Worm (Caenorhabditis elegans) whole organism, L1 larva: ENCODE data around the gene srp-6.

Experiments
- C04F5.9 ChIP-seq: sonication (generic microtip); optimal IDR thresholded peaks from 2 replicates; lab custom pipeline; 2016; ENCODE audit warnings: missing genetic modification characterization, missing compliant biosample characterization
- F16B12.6 ChIP-seq: fragments of 150-350 bp; optimal IDR thresholded peaks from 2 replicates; lab custom pipeline; 2014; ENCODE audit warnings: missing biosample characterization, missing genetic modification characterization
- Y116A8C.19 ChIP-seq: sonication (generic microtip); optimal IDR thresholded peaks from 2 replicates; lab custom pipeline; 2016; ENCODE audit warnings: missing compliant biosample characterization, missing genetic modification characterization, borderline replicate concordance
- aha-1 ChIP-seq: fragments of 150-350 bp; optimal IDR thresholded peaks from 2 replicates; lab custom pipeline; 2014; ENCODE audit warnings: missing biosample characterization, missing genetic modification characterization
- alr-1 ChIP-seq: fragments of 200-800 bp; sonication (Bioruptor generic); optimal IDR thresholded peaks from 2 replicates; lab custom pipeline; 2018; ENCODE audit warnings: borderline replicate concordance, mild to moderate bottlenecking, missing genetic modification characterization, missing compliant biosample characterization
- aly-2 ChIP-seq: fragments of 150-350 bp; optimal IDR thresholded peaks from 2 replicates; lab custom pipeline; 2014; ENCODE audit warnings: missing biosample characterization, missing genetic modification characterization
- ama-1 ChIP-seq: fragments of 150-350 bp; optimal IDR thresholded peaks from 2 replicates; lab custom pipeline; 2014
- blmp-1 ChIP-seq: fragments of 150-350 bp; optimal IDR thresholded peaks from 2 replicates; lab custom pipeline; 2014; ENCODE audit warnings: missing biosample characterization, missing genetic modification characterization
- ceh-63 ChIP-seq: fragments of 200-800 bp; sonication (Bioruptor generic); optimal IDR thresholded peaks from 2 replicates; lab custom pipeline; 2018; ENCODE audit warnings: mild to moderate bottlenecking, missing genetic modification characterization, missing compliant biosample characterization
- ceh-8 ChIP-seq: fragments of 200-800 bp; sonication (Bioruptor generic); optimal IDR thresholded peaks from 2 replicates; lab custom pipeline; 2018; ENCODE audit warnings: mild to moderate bottlenecking, missing genetic modification characterization, moderate library complexity, missing compliant biosample characterization
- ceh-88 ChIP-seq: fragments of 200-800 bp; sonication (Bioruptor generic); IDR thresholded peaks from 2 replicates; pipeline ENCODE4 v1.3.6; 2022; ENCODE audit warnings: missing genetic modification characterization, missing compliant biosample characterization
- ceh-90 ChIP-seq: sonication (generic microtip); optimal IDR thresholded peaks from 2 replicates; lab custom pipeline; 2016; ENCODE audit warnings: missing genetic modification characterization, missing compliant biosample characterization
- ces-1 ChIP-seq: fragments of 150-350 bp; optimal IDR thresholded peaks from 2 replicates; lab custom pipeline; 2014; ENCODE audit warnings: missing biosample characterization, missing genetic modification reagents, missing genetic modification characterization
- efl-3 ChIP-seq: fragments of 200-800 bp; sonication (Bioruptor generic); optimal IDR thresholded peaks from 2 replicates; lab custom pipeline; 2018; ENCODE audit warnings: mild to moderate bottlenecking, missing genetic modification characterization, missing compliant biosample characterization
- egl-27 ChIP-seq, 2 experiments: fragments of 150-350 bp in 1 of 2; sonication (generic microtip); optimal IDR thresholded peaks; 3 replicates each; lab custom pipeline; 2017 to 2018; ENCODE audit warnings: missing biosample characterization in 2 of 2, missing genetic modification characterization in 2 of 2, missing genetic modification reagents in 2 of 2
- elt-2 ChIP-seq: sonication (generic microtip); optimal IDR thresholded peaks from 2 replicates; lab custom pipeline; 2016; ENCODE audit warnings: missing genetic modification characterization, mild to moderate bottlenecking, inconsistent platforms, missing compliant biosample characterization, missing genetic modification reagents
- elt-3 ChIP-seq, 6 experiments: fragments of 150-350 bp in 1 of 6; sonication (generic microtip); optimal IDR thresholded peaks; 2 replicates each; lab custom pipeline; 2017 to 2018; ENCODE audit warnings: missing biosample characterization in 6 of 6, missing genetic modification characterization in 6 of 6, inconsistent platforms in 1 of 6
- ets-5 ChIP-seq: fragments of 200-800 bp; sonication (Bioruptor generic); IDR thresholded peaks from 2 replicates; pipeline ENCODE4 v1.3.6; 2022; ENCODE audit warnings: missing genetic modification characterization, missing compliant biosample characterization
- fkh-10 ChIP-seq: sonication (generic microtip); optimal IDR thresholded peaks from 2 replicates; lab custom pipeline; 2017; ENCODE audit warnings: missing biosample characterization, missing genetic modification reagents, missing genetic modification characterization
- fkh-4 ChIP-seq: sonication (generic microtip); optimal IDR thresholded peaks from 2 replicates; lab custom pipeline; 2016; ENCODE audit warnings: missing compliant biosample characterization, missing genetic modification characterization, borderline replicate concordance
- grh-1 ChIP-seq: fragments of 200-800 bp; sonication (Bioruptor generic); IDR thresholded peaks from 2 replicates; pipeline ENCODE4 v1.3.6; 2022; ENCODE audit warnings: missing genetic modification reagents, missing genetic modification characterization, missing compliant biosample characterization
- hpl-2 ChIP-seq: fragments of 150-350 bp; optimal IDR thresholded peaks from 2 replicates; lab custom pipeline; 2014; ENCODE audit warnings: missing biosample characterization, missing genetic modification reagents, missing genetic modification characterization
- isw-1 ChIP-seq: fragments of 200-800 bp; sonication (Bioruptor generic); IDR thresholded peaks from 2 replicates; pipeline ENCODE4 v1.3.6; 2022; ENCODE audit warnings: missing genetic modification characterization, missing compliant biosample characterization
- lin-13 ChIP-seq: fragments of 150-350 bp; optimal IDR thresholded peaks from 2 replicates; lab custom pipeline; 2014; ENCODE audit warnings: missing biosample characterization, missing genetic modification reagents, missing genetic modification characterization
- lin-14 ChIP-seq: fragments of 200-800 bp; sonication (Bioruptor generic); optimal IDR thresholded peaks from 2 replicates; lab custom pipeline; 2018; ENCODE audit warnings: mild to moderate bottlenecking, missing genetic modification characterization, moderate library complexity, missing compliant biosample characterization
- lin-35 ChIP-seq, 2 experiments: fragments of 150-350 bp; optimal IDR thresholded peaks; 2 replicates each; lab custom pipeline; 2014; ENCODE audit warnings: missing biosample characterization in 2 of 2, missing genetic modification characterization in 2 of 2, missing genetic modification reagents in 2 of 2
- lin-39 ChIP-seq: fragments of 150-350 bp; optimal IDR thresholded peaks from 2 replicates; lab custom pipeline; 2014; ENCODE audit warnings: missing biosample characterization, missing genetic modification reagents, missing genetic modification characterization
- mab-9 ChIP-seq: fragments of 200-800 bp; sonication (Bioruptor generic); IDR thresholded peaks from 2 replicates; pipeline ENCODE4 v1.3.6; 2022; ENCODE audit warnings: missing genetic modification reagents, missing genetic modification characterization, missing compliant biosample characterization
- mdl-1 ChIP-seq, 2 experiments: fragments of 150-350 bp; optimal IDR thresholded peaks; 2 replicates each; lab custom pipeline; 2014 to 2017; ENCODE audit warnings: missing biosample characterization in 2 of 2, missing genetic modification characterization in 2 of 2, inconsistent platforms in 1 of 2
- mep-1 ChIP-seq: fragments of 150-350 bp; optimal IDR thresholded peaks from 2 replicates; lab custom pipeline; 2014; ENCODE audit warnings: missing biosample characterization, missing genetic modification characterization
- nhr-20 ChIP-seq: sonication (generic microtip); optimal IDR thresholded peaks from 2 replicates; lab custom pipeline; 2016; ENCODE audit warnings: mild to moderate bottlenecking, missing genetic modification characterization, missing compliant biosample characterization
- nhr-28 ChIP-seq: fragments of 150-350 bp; optimal IDR thresholded peaks from 2 replicates; lab custom pipeline; 2014; ENCODE audit warnings: missing biosample characterization, missing genetic modification characterization
- nhr-47 ChIP-seq: sonication (generic microtip); optimal IDR thresholded peaks from 2 replicates; lab custom pipeline; 2016; ENCODE audit warnings: mild to moderate bottlenecking, missing genetic modification characterization, moderate library complexity, missing compliant biosample characterization
- nhr-71 ChIP-seq: sonication (generic microtip); optimal IDR thresholded peaks from 2 replicates; lab custom pipeline; 2016; ENCODE audit warnings: mild to moderate bottlenecking, missing genetic modification characterization, moderate library complexity, missing compliant biosample characterization
- nhr-76 ChIP-seq: sonication (generic microtip); optimal IDR thresholded peaks from 2 replicates; lab custom pipeline; 2017; ENCODE audit warnings: missing biosample characterization, missing genetic modification characterization
- nhr-77 ChIP-seq: fragments of 150-350 bp; optimal IDR thresholded peaks from 2 replicates; lab custom pipeline; 2014; ENCODE audit warnings: missing biosample characterization, missing genetic modification characterization
- nhr-85 ChIP-seq: sonication (generic microtip); peaks from one replicate; lab custom pipeline; 2016; ENCODE audit warnings: missing genetic modification characterization, inconsistent platforms, missing compliant biosample characterization
- nhr-90 ChIP-seq: sonication (generic microtip); optimal IDR thresholded peaks from 2 replicates; lab custom pipeline; 2016; ENCODE audit warnings: mild to moderate bottlenecking, missing genetic modification characterization, missing compliant biosample characterization; ENCODE audit not compliant: poor library complexity
- pag-3 ChIP-seq: sonication (generic microtip); optimal IDR thresholded peaks from 2 replicates; lab custom pipeline; 2017; ENCODE audit warnings: missing genetic modification characterization, mild to moderate bottlenecking, missing compliant biosample characterization, antibody characterized with exemption, borderline replicate concordance; ENCODE audit not compliant: insufficient read depth
- pax-3 ChIP-seq: fragments of 200-800 bp; sonication (Bioruptor generic); optimal IDR thresholded peaks from 2 replicates; lab custom pipeline; 2018; ENCODE audit warnings: mild to moderate bottlenecking, missing genetic modification characterization, moderate library complexity, missing compliant biosample characterization
- pqm-1 ChIP-seq: sonication (generic microtip); optimal IDR thresholded peaks from 3 replicates; lab custom pipeline; 2017; ENCODE audit warnings: missing biosample characterization, missing genetic modification characterization
- snu-23 ChIP-seq: sonication (generic microtip); optimal IDR thresholded peaks from 2 replicates; lab custom pipeline; 2016; ENCODE audit warnings: missing genetic modification characterization, missing compliant biosample characterization
- sox-4 ChIP-seq: sonication (generic microtip); optimal IDR thresholded peaks from 2 replicates; lab custom pipeline; 2016; ENCODE audit warnings: missing genetic modification characterization, missing compliant biosample characterization
- sup-37 ChIP-seq: fragments of 200-800 bp; sonication (Bioruptor generic); optimal IDR thresholded peaks from 2 replicates; lab custom pipeline; 2018; ENCODE audit warnings: mild to moderate bottlenecking, missing genetic modification characterization, missing compliant biosample characterization
- tlp-1 ChIP-seq: fragments of 150-350 bp; optimal IDR thresholded peaks from 2 replicates; lab custom pipeline; 2014; ENCODE audit warnings: missing biosample characterization, missing genetic modification characterization
- unc-62 ChIP-seq: fragments of 150-350 bp; optimal IDR thresholded peaks from 2 replicates; lab custom pipeline; 2014; ENCODE audit warnings: missing biosample characterization, missing genetic modification reagents, missing genetic modification characterization
- unc-86 ChIP-seq: sonication (generic microtip); optimal IDR thresholded peaks from 2 replicates; lab custom pipeline; 2016; ENCODE audit warnings: missing genetic modification characterization, missing compliant biosample characterization
- vab-15 ChIP-seq: sonication (generic microtip); optimal IDR thresholded peaks from 2 replicates; lab custom pipeline; 2017; ENCODE audit warnings: missing genotype, mild to moderate bottlenecking, missing genetic modification characterization, missing compliant biosample characterization
- ztf-11 ChIP-seq, 2 experiments: sonication (generic microtip); optimal IDR thresholded peaks; 2 replicates each; lab custom pipeline; 2016 to 2017; ENCODE audit warnings: missing genetic modification characterization in 2 of 2, missing biosample characterization in 1 of 2, missing compliant biosample characterization in 1 of 2

Gene srp-6

DNA sequence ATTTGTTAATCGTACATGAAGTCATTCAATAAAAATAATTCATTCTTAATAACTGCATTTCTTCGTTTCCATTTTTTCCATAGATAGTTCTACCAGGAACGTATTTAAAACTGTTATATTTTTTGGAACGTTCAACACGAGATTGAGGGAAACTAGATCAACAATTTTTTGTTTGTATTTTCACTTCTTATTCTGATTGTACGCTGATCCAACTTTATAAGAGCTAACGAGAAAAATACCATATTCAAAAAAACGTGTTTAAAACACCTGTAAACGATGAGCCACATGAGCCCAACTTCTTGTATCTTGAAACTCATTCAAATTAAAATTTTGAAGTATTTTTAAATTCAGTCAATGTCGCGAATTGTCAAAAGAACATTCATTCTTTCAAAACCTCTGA, 30.7 kb upstream of the srp-6 start:
- TF ChIP-seq nhr-90 (tag; lab: Kevin White, UChicago) (no peak), nhr-85 (no peak), pax-3 (tag; lab: Kevin White, UChicago) (no peak), lin-35 (GFP tag; optimal IDR thresholded peaks at IDR 0.05; lab: Kevin White, UChicago) (peak in 1 of 2 experiments; percentile 17), lin-39 (tag; lab: Kevin White, UChicago) (no peak)

DNA sequence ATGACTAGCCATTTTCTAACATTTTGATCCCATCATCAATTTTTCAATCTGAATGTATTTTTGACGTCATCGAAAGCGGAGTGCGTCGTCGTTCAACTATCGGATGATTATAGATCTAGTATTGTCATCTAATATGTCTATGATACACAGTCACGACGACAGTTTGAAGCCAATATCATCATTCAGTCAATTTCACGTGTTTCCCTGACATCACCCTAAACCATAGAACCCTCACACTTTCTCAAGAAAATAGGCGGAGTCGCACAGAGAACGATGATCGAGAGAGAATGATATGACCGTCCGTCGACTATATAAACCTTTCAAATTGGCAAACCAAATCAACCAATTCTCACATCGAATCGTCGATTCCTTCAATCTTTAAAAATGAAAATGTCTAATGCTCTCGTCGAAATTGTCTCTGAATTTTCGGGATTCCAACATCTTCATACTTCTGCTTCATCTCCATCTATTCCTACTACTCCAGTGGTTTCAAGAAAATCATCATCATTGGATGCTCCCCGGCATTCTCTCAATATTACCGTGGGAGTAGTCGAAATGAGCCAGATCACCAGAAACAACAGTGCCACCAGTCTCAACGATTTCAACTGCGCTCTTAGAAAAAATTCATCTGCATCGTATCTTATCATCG, 30.0 kb upstream of the srp-6 start, which contains the start of gene F18E3.13:
F18E3.13 (plus strand) TSS at position 385 of the 649 bp plus-strand sequence.
- no peak for TF ChIP-seq ceh-88
- TF ChIP-seq ceh-8 (GFP tag; lab: Kevin White, UChicago): no peak
- TF ChIP-seq fkh-4 (tag; lab: Kevin White, UChicago): no peak
- peak; percentile 53; the same call in 1 of the 2 replicates for TF ChIP-seq grh-1
- no peak for TF ChIP-seq hpl-2 (GFP tag; lab: Kevin White, UChicago)
- peak; percentile 34 for TF ChIP-seq nhr-47 (tag; lab: Kevin White, UChicago)
- TF ChIP-seq pag-3 (tag; lab: Kevin White, UChicago): no peak
- TF ChIP-seq mab-9 (GFP tag; lab: Robert Waterston, UW): no peak
- TF ChIP-seq isw-1 (GFP tag; lab: Robert Waterston, UW): no peak
- no peak for TF ChIP-seq unc-86 (tag; lab: Kevin White, UChicago)
- TF ChIP-seq alr-1 (tag; lab: Kevin White, UChicago): no peak
- peak; percentile 88 for TF ChIP-seq nhr-71 (tag; lab: Kevin White, UChicago)
- no peak for TF ChIP-seq aly-2
- no peak for TF ChIP-seq sox-4 (tag; lab: Kevin White, UChicago)
- peak; percentile 90 for TF ChIP-seq blmp-1 (tag; lab: Kevin White, UChicago)
- peak; percentile 71 for TF ChIP-seq lin-14 (GFP tag; lab: Kevin White, UChicago)
- no peak for TF ChIP-seq ama-1 (lab: Kevin White, UChicago)
- TF ChIP-seq ets-5 (GFP tag; lab: Robert Waterston, UW): no peak
- no peak for TF ChIP-seq elt-2
- no peak for TF ChIP-seq ceh-90
- no peak for TF ChIP-seq egl-27 (tag; optimal IDR thresholded peaks at IDR 0.05; lab: Kevin White, UChicago)
- TF ChIP-seq sup-37 (GFP tag; lab: Kevin White, UChicago): no peak
- no peak for TF ChIP-seq fkh-10 (GFP tag; lab: Kevin White, UChicago)
- no peak for TF ChIP-seq mep-1 (tag; lab: Kevin White, UChicago)
- TF ChIP-seq snu-23 (GFP tag; lab: Kevin White, UChicago): peak; percentile 74
- no peak for TF ChIP-seq unc-62
- TF ChIP-seq lin-13: no peak
- TF ChIP-seq efl-3 (GFP tag; lab: Kevin White, UChicago): no peak
- peak in 1 of 2 experiments; percentile 83 for TF ChIP-seq mdl-1 (tag; optimal IDR thresholded peaks at IDR 0.05; lab: Kevin White, UChicago)
- TF ChIP-seq lin-39 (tag; lab: Kevin White, UChicago): no peak
- TF ChIP-seq aha-1 (tag; lab: Kevin White, UChicago): no peak
- peak; percentile 98 for TF ChIP-seq nhr-85
- TF ChIP-seq ceh-63 (GFP tag; lab: Kevin White, UChicago): no peak
- no peak for TF ChIP-seq F16B12.6 (tag; lab: Kevin White, UChicago)
- TF ChIP-seq C04F5.9: no peak
- TF ChIP-seq pqm-1: no peak
- peak in 5 of 6 experiments; percentile 43 to 97 (median 69) for TF ChIP-seq elt-3 (tag; optimal IDR thresholded peaks at IDR 0.05; lab: Kevin White, UChicago)
- TF ChIP-seq nhr-77 (tag; lab: Kevin White, UChicago): no peak
- no peak for TF ChIP-seq tlp-1 (tag; lab: Kevin White, UChicago)
- no peak for TF ChIP-seq nhr-28 (tag; lab: Kevin White, UChicago)
- no peak for TF ChIP-seq Y116A8C.19 (tag; lab: Kevin White, UChicago)
- TF ChIP-seq nhr-76 (tag; lab: Kevin White, UChicago): no peak
- no peak for TF ChIP-seq vab-15 (tag; lab: Kevin White, UChicago)
- no peak for TF ChIP-seq ces-1 (GFP tag; lab: Kevin White, UChicago)
- no peak for TF ChIP-seq ztf-11 (tag; optimal IDR thresholded peaks at IDR 0.05; lab: Kevin White, UChicago)
- TF ChIP-seq nhr-20: peak; percentile 95
- no peak for TF ChIP-seq pax-3 (tag; lab: Kevin White, UChicago)
